Fruit fly (Drosophila melanogaster) whole organism, embryonic: ENCODE results near the gene Zaf1.
A peak's percentile ranks its signal among the peaks of the same experiment; 100 is the strongest.

Experiments used
- Ada2b ChIP-seq: fragments of 200-800 bp; sonication (Bioruptor generic); IDR thresholded peaks from 2 replicates; pipeline ENCODE4 v1.3.6; 2022; ENCODE audit warnings: missing biosample characterization, missing genetic modification characterization
- Asciz ChIP-seq: fragments of 200-800 bp; sonication (Bioruptor generic); optimal IDR thresholded peaks from 2 replicates; lab custom pipeline; 2017; ENCODE audit warnings: missing biosample characterization, mild to moderate bottlenecking, missing genetic modification characterization, missing genetic modification reagents
- C15 ChIP-seq: fragments of 200-800 bp; sonication (Bioruptor generic); IDR thresholded peaks from 3 replicates; pipeline ENCODE4 v1.3.6; 2022; ENCODE audit warnings: missing biosample characterization, missing genetic modification characterization
- CG10959 ChIP-seq: fragments of 200-800 bp; sonication (Bioruptor generic); IDR thresholded peaks from 2 replicates; pipeline ENCODE4 v1.3.6; 2022; ENCODE audit warnings: missing biosample characterization, missing genetic modification characterization
- CG12391 ChIP-seq: fragments of 200-800 bp; sonication (Bioruptor generic); optimal IDR thresholded peaks from 3 replicates; lab custom pipeline; 2018; ENCODE audit warnings: missing biosample characterization, mild to moderate bottlenecking, missing genetic modification characterization, moderate library complexity
- CG13123 ChIP-seq: fragments of 200-800 bp; sonication (Bioruptor generic); optimal IDR thresholded peaks from 2 replicates; lab custom pipeline; 2016; ENCODE audit warnings: missing biosample characterization, missing genetic modification characterization
- CG13775 ChIP-seq: fragments of 200-800 bp; sonication (Bioruptor generic); optimal IDR thresholded peaks from 3 replicates; lab custom pipeline; 2017; ENCODE audit warnings: missing biosample characterization, mild to moderate bottlenecking, missing genetic modification characterization
- CG14860 ChIP-seq: fragments of 200-800 bp; sonication (Bioruptor generic); IDR thresholded peaks from 3 replicates; pipeline ENCODE4 v1.3.6; 2022; ENCODE audit warnings: missing biosample characterization, missing genetic modification characterization; ENCODE audit not compliant: partially characterized antibody
- CG2120 ChIP-seq: fragments of 200-800 bp; sonication (Bioruptor generic); optimal IDR thresholded peaks from 3 replicates; lab custom pipeline; 2016; ENCODE audit warnings: missing biosample characterization, missing genetic modification characterization
- CG2889 ChIP-seq: fragments of 200-800 bp; sonication (Bioruptor generic); IDR thresholded peaks from 3 replicates; pipeline ENCODE4 v1.3.6; 2022; ENCODE audit warnings: missing biosample characterization, missing genetic modification characterization
- CG30020 ChIP-seq: fragments of 200-800 bp; optimal IDR thresholded peaks from 2 replicates; lab custom pipeline; 2019; ENCODE audit warnings: missing biosample characterization, mild to moderate bottlenecking, missing genetic modification characterization, moderate library complexity
- CG30431 ChIP-seq: fragments of 200-800 bp; sonication (Bioruptor generic); optimal IDR thresholded peaks from 2 replicates; lab custom pipeline; 2017; ENCODE audit warnings: missing biosample characterization, missing genetic modification characterization
- CG31388 ChIP-seq: fragments of 200-800 bp; sonication (Bioruptor generic); optimal IDR thresholded peaks from 2 replicates; lab custom pipeline; 2016; ENCODE audit warnings: missing biosample characterization, missing genetic modification characterization
- CG32767 ChIP-seq: fragments of 200-800 bp; sonication (Bioruptor generic); IDR thresholded peaks from 2 replicates; pipeline ENCODE4 v1.3.6; 2022; ENCODE audit warnings: missing biosample characterization, missing genetic modification characterization
- CG4707 ChIP-seq: fragments of 200-800 bp; sonication (Bioruptor generic); optimal IDR thresholded peaks from 2 replicates; lab custom pipeline; 2018; ENCODE audit warnings: missing biosample characterization, mild to moderate bottlenecking, missing genetic modification characterization, moderate library complexity
- CG7372 ChIP-seq: fragments of 200-800 bp; sonication (Bioruptor generic); IDR thresholded peaks from 2 replicates; pipeline ENCODE4 v1.3.6; 2022; ENCODE audit warnings: missing biosample characterization, missing genetic modification characterization
- CG7963 ChIP-seq: fragments of 200-800 bp; sonication (Bioruptor generic); IDR thresholded peaks from 3 replicates; pipeline ENCODE4 v1.3.6; 2022; ENCODE audit warnings: missing biosample characterization, missing genetic modification characterization; ENCODE audit not compliant: partially characterized antibody
- CG7987 ChIP-seq: fragments of 200-800 bp; sonication (Bioruptor generic); optimal IDR thresholded peaks from 2 replicates; lab custom pipeline; 2018; ENCODE audit warnings: missing biosample characterization, mild to moderate bottlenecking, missing genetic modification characterization, moderate library complexity
- CrebB ChIP-seq: fragments of 200-800 bp; sonication (Bioruptor generic); optimal IDR thresholded peaks from 3 replicates; lab custom pipeline; 2018; ENCODE audit warnings: missing biosample characterization, mild to moderate bottlenecking, missing genetic modification characterization
- D19A ChIP-seq: fragments of 200-800 bp; optimal IDR thresholded peaks from 3 replicates; lab custom pipeline; 2019; ENCODE audit warnings: missing biosample characterization, mild to moderate bottlenecking, missing genetic modification characterization, moderate library complexity
- D19B ChIP-seq: fragments of 200-800 bp; sonication (Bioruptor generic); optimal IDR thresholded peaks from 2 replicates; lab custom pipeline; 2017; ENCODE audit warnings: missing biosample characterization, mild to moderate bottlenecking, missing genetic modification characterization
- Deaf1 ChIP-seq: fragments of 200-800 bp; optimal IDR thresholded peaks from 3 replicates; lab custom pipeline; 2019; ENCODE audit warnings: missing biosample characterization, mild to moderate bottlenecking, missing genetic modification characterization, moderate library complexity
- Ets65A ChIP-seq: fragments of 200-800 bp; sonication (Bioruptor generic); peaks from one replicate; lab custom pipeline; 2016; ENCODE audit warnings: missing biosample characterization, missing genetic modification characterization
- Ets97D ChIP-seq: fragments of 200-800 bp; sonication (Bioruptor generic); optimal IDR thresholded peaks from 3 replicates; lab custom pipeline; 2016; ENCODE audit warnings: missing biosample characterization, missing genetic modification characterization
- Hand ChIP-seq: fragments of 200-800 bp; sonication (Bioruptor generic); optimal IDR thresholded peaks from 2 replicates; lab custom pipeline; 2017; ENCODE audit warnings: mild to moderate bottlenecking, missing biosample characterization, missing genetic modification reagents, missing genetic modification characterization
- Hey ChIP-seq: fragments of 200-800 bp; sonication (Bioruptor generic); optimal IDR thresholded peaks from 3 replicates; lab custom pipeline; 2018; ENCODE audit warnings: missing biosample characterization, mild to moderate bottlenecking, missing genetic modification characterization
- HmgZ ChIP-seq: fragments of 200-800 bp; sonication (Bioruptor generic); optimal IDR thresholded peaks from 2 replicates; lab custom pipeline; 2018; ENCODE audit warnings: missing biosample characterization, mild to moderate bottlenecking, missing genetic modification characterization
- Meics ChIP-seq: fragments of 200-800 bp; sonication (Bioruptor generic); optimal IDR thresholded peaks from 2 replicates; lab custom pipeline; 2017; ENCODE audit warnings: missing biosample characterization, mild to moderate bottlenecking, missing genetic modification characterization
- Nf-YB ChIP-seq: fragments of 200-800 bp; sonication (Bioruptor generic); optimal IDR thresholded peaks from 3 replicates; lab custom pipeline; 2019; ENCODE audit warnings: missing biosample characterization, mild to moderate bottlenecking, missing genetic modification characterization, moderate library complexity
- Stat92E ChIP-seq, 3 experiments: fragments of >200 bp in 2 of 3; fragments of 200-800 bp in 1 of 3; sonication (Bioruptor generic) in 1 of 3; optimal IDR thresholded peaks; 2 replicates each; lab custom pipeline; 2017 to 2019; ENCODE audit warnings: missing biosample characterization in 3 of 3, missing genetic modification characterization in 3 of 3, mild to moderate bottlenecking in 1 of 3, moderate library complexity in 1 of 3
- TFAM ChIP-seq: fragments of 200-800 bp; sonication (Bioruptor generic); optimal IDR thresholded peaks from 2 replicates; lab custom pipeline; 2017; ENCODE audit warnings: missing biosample characterization, missing genetic modification characterization, inconsistent platforms
- Xbp1 ChIP-seq: fragments of 200-800 bp; sonication (Bioruptor generic); optimal IDR thresholded peaks from 3 replicates; lab custom pipeline; 2016; ENCODE audit warnings: missing biosample characterization, mild to moderate bottlenecking, missing genetic modification characterization
- ac ChIP-seq: fragments of 200-800 bp; sonication (Bioruptor generic); optimal IDR thresholded peaks from 3 replicates; lab custom pipeline; 2017; ENCODE audit warnings: missing biosample characterization, mild to moderate bottlenecking, missing genetic modification characterization
- ase ChIP-seq: fragments of 200-800 bp; sonication (Bioruptor generic); IDR thresholded peaks from 3 replicates; pipeline ENCODE4 v1.3.6; 2022; ENCODE audit warnings: missing biosample characterization, missing genetic modification characterization
- chinmo ChIP-seq: fragments of 200-800 bp; sonication (Bioruptor generic); IDR thresholded peaks from 4 replicates; pipeline ENCODE4 v1.3.6; 2022; ENCODE audit warnings: missing biosample characterization, missing genetic modification characterization; ENCODE audit not compliant: partially characterized antibody
- crp ChIP-seq, 2 experiments: fragments of 200-800 bp; sonication (Bioruptor generic); optimal IDR thresholded peaks; 2 replicates in 1 of 2; 3 replicates in 1 of 2; lab custom pipeline; 2017; ENCODE audit warnings: missing biosample characterization in 2 of 2, missing genetic modification characterization in 2 of 2, mild to moderate bottlenecking in 1 of 2, moderate library complexity in 1 of 2
- dmrt11E ChIP-seq: fragments of 200-800 bp; sonication (Bioruptor generic); optimal IDR thresholded peaks from 3 replicates; lab custom pipeline; 2018; ENCODE audit warnings: missing biosample characterization, mild to moderate bottlenecking, missing genetic modification characterization, moderate library complexity
- fd3F ChIP-seq: fragments of 200-800 bp; sonication (Bioruptor generic); optimal IDR thresholded peaks from 2 replicates; lab custom pipeline; 2018; ENCODE audit warnings: missing biosample characterization, mild to moderate bottlenecking, missing genetic modification characterization, moderate library complexity
- fd96Cb ChIP-seq: fragments of 200-800 bp; sonication (Bioruptor generic); optimal IDR thresholded peaks from 2 replicates; lab custom pipeline; 2018; ENCODE audit warnings: missing biosample characterization, mild to moderate bottlenecking, missing genetic modification characterization, moderate library complexity
- fru ChIP-seq: fragments of >200 bp; optimal IDR thresholded peaks from 2 replicates; lab custom pipeline; 2017
- inv ChIP-seq: fragments of 200-800 bp; sonication (Bioruptor generic); IDR thresholded peaks from 2 replicates; pipeline ENCODE4 v1.3.6; 2022; ENCODE audit warnings: missing biosample characterization, missing genetic modification characterization; ENCODE audit not compliant: partially characterized antibody
- knrl ChIP-seq: fragments of 200-800 bp; sonication (Bioruptor generic); IDR thresholded peaks from 3 replicates; pipeline ENCODE4 v1.3.6; 2022; ENCODE audit warnings: missing biosample characterization, missing genetic modification characterization; ENCODE audit not compliant: partially characterized antibody
- onecut ChIP-seq: fragments of 200-800 bp; sonication (Bioruptor generic); IDR thresholded peaks from 2 replicates; pipeline ENCODE4 v1.3.6; 2022; ENCODE audit warnings: missing biosample characterization, missing genetic modification characterization
- sc ChIP-seq, 3 experiments: fragments of >200 bp in 2 of 3; fragments of 200-800 bp in 1 of 3; sonication (Bioruptor generic) in 1 of 3; optimal IDR thresholded peaks; 2 replicates in 2 of 3; 3 replicates in 1 of 3; lab custom pipeline; 2017; ENCODE audit warnings: mild to moderate bottlenecking in 1 of 3, missing biosample characterization in 1 of 3, missing genetic modification characterization in 1 of 3, missing genetic modification reagents in 1 of 3
- shn ChIP-seq: fragments of 200-800 bp; sonication (Bioruptor generic); optimal IDR thresholded peaks from 3 replicates; lab custom pipeline; 2016; ENCODE audit warnings: missing biosample characterization, missing genetic modification characterization
- unc-4 ChIP-seq: fragments of 200-800 bp; sonication (Bioruptor generic); IDR thresholded peaks from 2 replicates; pipeline ENCODE4 v1.3.6; 2022; ENCODE audit warnings: missing biosample characterization, missing genetic modification characterization; ENCODE audit not compliant: partially characterized antibody
- wek ChIP-seq: fragments of 200-800 bp; sonication (Bioruptor generic); optimal IDR thresholded peaks from 3 replicates; lab custom pipeline; 2018; ENCODE audit warnings: missing biosample characterization, mild to moderate bottlenecking, missing genetic modification characterization, moderate library complexity
- zen ChIP-seq: fragments of 200-800 bp; sonication (Bioruptor generic); optimal IDR thresholded peaks from 3 replicates; lab custom pipeline; 2018; ENCODE audit warnings: missing biosample characterization, mild to moderate bottlenecking, missing genetic modification characterization, moderate library complexity

Gene Zaf1

DNA sequence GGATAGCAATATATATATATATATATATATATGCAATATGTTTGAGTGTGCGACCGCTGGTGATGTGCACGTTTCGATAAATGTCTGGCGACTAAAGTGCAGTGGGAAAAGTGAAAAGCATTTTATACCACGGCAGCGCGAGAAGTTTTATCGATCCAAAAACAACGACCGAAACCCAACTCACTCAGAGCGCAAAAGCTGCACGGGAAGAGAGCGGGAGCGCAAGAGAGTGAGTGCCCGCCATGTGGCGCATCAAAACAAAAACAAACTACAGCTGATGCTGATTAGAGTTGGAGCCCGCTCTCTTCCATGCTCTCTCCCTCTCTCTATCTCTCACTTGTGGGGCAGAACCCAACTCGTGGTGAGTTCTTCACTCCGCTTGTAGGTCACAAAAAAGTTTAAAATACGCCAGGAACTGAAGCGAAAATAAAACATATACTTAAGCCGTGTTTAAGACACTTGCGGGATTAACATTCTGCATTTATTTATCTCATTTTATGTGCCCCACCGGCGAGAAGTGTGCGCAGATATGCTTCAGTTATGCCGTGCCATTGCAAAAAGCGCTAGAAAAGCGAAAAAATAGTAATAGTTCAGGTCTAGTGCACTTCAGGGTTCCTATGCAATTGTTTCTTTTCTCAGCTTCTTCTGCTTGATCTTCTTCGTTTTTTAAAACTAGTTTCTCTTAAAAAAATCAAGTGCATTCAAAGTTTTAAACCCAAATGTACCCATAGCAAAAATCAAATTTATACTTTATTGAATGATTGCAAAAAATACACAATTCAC lies 20.6 kb downstream of the Zaf1 start (continued):
- TF ChIP-seq Ada2b (GFP tag; lab: Robert Waterston, UW) (no peak), CG31388 (GFP tag; lab: Kevin White, UChicago) (no peak), Ets65A (no peak), CG13775 (GFP tag; lab: Kevin White, UChicago) (no peak), CG30431 (GFP tag; lab: Kevin White, UChicago) (no peak), CG4707 (GFP tag; lab: Kevin White, UChicago) (no peak), crp (GFP tag; optimal IDR thresholded peaks at IDR 0.05; lab: Kevin White, UChicago) (peak in 1 of 2 experiments; percentile 53), HmgZ (tag; lab: Kevin White, UChicago) (no peak), fru (no peak), CG2120 (GFP tag; lab: Kevin White, UChicago) (no peak), zen (tag; lab: Kevin White, UChicago) (no peak), onecut (GFP tag; lab: Robert Waterston, UW) (peak; percentile 98), knrl (GFP tag; lab: Robert Waterston, UW) (no peak), Nf-YB (no peak), CG30020 (no peak), CG7987 (GFP tag; lab: Kevin White, UChicago) (no peak), ase (GFP tag; lab: Robert Waterston, UW) (no peak), fd96Cb (tag; lab: Kevin White, UChicago) (no peak), Hand (GFP tag; lab: Kevin White, UChicago) (peak; percentile 46), wek (GFP tag; lab: Kevin White, UChicago) (peak; percentile 31), Ets97D (GFP tag; lab: Kevin White, UChicago) (no peak), TFAM (GFP tag; lab: Kevin White, UChicago) (no peak), Meics (GFP tag; lab: Kevin White, UChicago) (no peak), CG7372 (GFP tag; lab: Robert Waterston, UW) (no peak), CG12391 (tag; lab: Kevin White, UChicago) (no peak), D19B (GFP tag; lab: Kevin White, UChicago) (no peak), Hey (no peak), sc (optimal IDR thresholded peaks at IDR 0.05; lab: Kevin White, UChicago) (no peak), sc (GFP tag; optimal IDR thresholded peaks at IDR 0.05; lab: Kevin White, UChicago) (no peak), CG10959 (GFP tag; lab: Robert Waterston, UW) (no peak), CG2889 (GFP tag; lab: Robert Waterston, UW) (no peak), D19A (tag; lab: Kevin White, UChicago) (peak; percentile 5), chinmo (GFP tag; lab: Robert Waterston, UW) (peak; percentile 94; the same call in 3 of the 4 replicates), inv (GFP tag; lab: Robert Waterston, UW) (no peak), unc-4 (peak; percentile 59), CG32767 (GFP tag; lab: Robert Waterston, UW) (no peak), Deaf1 (tag; lab: Kevin White, UChicago) (peak; percentile 31), CrebB (tag; lab: Kevin White, UChicago) (no peak), Stat92E (GFP tag; optimal IDR thresholded peaks at IDR 0.05; lab: Kevin White, UChicago) (no peak), ac (GFP tag; lab: Kevin White, UChicago) (no peak), C15 (GFP tag; lab: Robert Waterston, UW) (no peak), CG13123 (no peak), CG14860 (GFP tag; lab: Robert Waterston, UW) (0 out of 3 replicates have a peak, but pooled peaks have one; percentile 22), Asciz (GFP tag; lab: Kevin White, UChicago) (no peak), Xbp1 (GFP tag; lab: Kevin White, UChicago) (no peak), fd3F (no peak), CG7963 (GFP tag; lab: Robert Waterston, UW) (peak; percentile 52; the same call in 2 of the 3 replicates), shn (GFP tag; lab: Kevin White, UChicago) (no peak), dmrt11E (no peak)
